Worm (Caenorhabditis elegans) whole organism, L4 larva: ENCODE measurements around the gene zfp-1.

Source experiments
- F37D6.2 ChIP-seq: sonication (generic microtip); optimal IDR thresholded peaks from 2 replicates; lab custom pipeline; 2016; ENCODE audit warnings: mild to moderate bottlenecking, missing genetic modification characterization, missing compliant biosample characterization
- R02D3.7 ChIP-seq: fragments of 150-350 bp; sonication (generic microtip); optimal IDR thresholded peaks from 3 replicates; lab custom pipeline; 2014; ENCODE audit warnings: missing biosample characterization, missing genetic modification characterization
- Y48G9A.11 ChIP-seq: fragments of 200-800 bp; sonication (Bioruptor generic); IDR thresholded peaks from 2 replicates; pipeline ENCODE4 v1.3.6; 2022; ENCODE audit warnings: missing genetic modification reagents, missing genetic modification characterization, missing compliant biosample characterization
- Y5F2A.4 ChIP-seq: fragments of 200-800 bp; sonication (Bioruptor generic); optimal IDR thresholded peaks from 2 replicates; lab custom pipeline; 2018; ENCODE audit warnings: mild to moderate bottlenecking, missing genetic modification characterization, missing compliant biosample characterization
- attf-4 ChIP-seq: sonication (generic microtip); optimal IDR thresholded peaks from 3 replicates; lab custom pipeline; 2017; ENCODE audit warnings: missing biosample characterization, missing genetic modification characterization
- ceh-20 ChIP-seq: fragments of 200-800 bp; sonication (Bioruptor generic); IDR thresholded peaks from 2 replicates; pipeline ENCODE4 v1.3.6; 2022; ENCODE audit warnings: missing genetic modification reagents, missing genetic modification characterization, missing compliant biosample characterization
- ceh-32 ChIP-seq: sonication (generic microtip); optimal IDR thresholded peaks from 2 replicates; lab custom pipeline; 2016; ENCODE audit warnings: mild to moderate bottlenecking, missing genetic modification characterization, missing compliant biosample characterization; ENCODE audit not compliant: poor library complexity
- ceh-44 ChIP-seq: fragments of 200-800 bp; sonication (Bioruptor generic); IDR thresholded peaks from 2 replicates; pipeline ENCODE4 v1.3.6; 2022; ENCODE audit warnings: missing genetic modification reagents, missing genetic modification characterization, missing compliant biosample characterization
- ceh-62 ChIP-seq: sonication (generic microtip); optimal IDR thresholded peaks from 2 replicates; lab custom pipeline; 2017; ENCODE audit warnings: missing biosample characterization, missing genetic modification characterization
- daf-12 ChIP-seq: fragments of 150-350 bp; optimal IDR thresholded peaks from 2 replicates; lab custom pipeline; 2014; ENCODE audit warnings: missing biosample characterization, missing genetic modification reagents, missing genetic modification characterization
- daf-16 ChIP-seq, 3 experiments: sonication (generic microtip); optimal IDR thresholded peaks; 2 replicates each; lab custom pipeline; 2016 to 2017; ENCODE audit warnings: missing genetic modification characterization in 3 of 3, missing genetic modification reagents in 3 of 3, mild to moderate bottlenecking in 2 of 3, missing compliant biosample characterization in 2 of 3, missing biosample characterization in 1 of 3, moderate library complexity in 1 of 3
- dmd-6 ChIP-seq: fragments of 200-800 bp; sonication (Bioruptor generic); IDR thresholded peaks from 2 replicates; pipeline ENCODE4 v1.3.6; 2022; ENCODE audit warnings: missing genetic modification reagents, missing genetic modification characterization, missing compliant biosample characterization
- dve-1 ChIP-seq: sonication (generic microtip); optimal IDR thresholded peaks from 2 replicates; lab custom pipeline; 2017; ENCODE audit warnings: antibody characterized with exemption, mild to moderate bottlenecking, missing genetic modification characterization, missing compliant biosample characterization; ENCODE audit not compliant: insufficient read depth
- egl-27 ChIP-seq: sonication (generic microtip); optimal IDR thresholded peaks from 3 replicates; lab custom pipeline; 2017; ENCODE audit warnings: missing biosample characterization, missing genetic modification reagents, missing genetic modification characterization
- egl-43 ChIP-seq: fragments of 200-800 bp; sonication (Bioruptor generic); IDR thresholded peaks from 2 replicates; pipeline ENCODE4 v1.3.6; 2022; ENCODE audit warnings: missing genetic modification reagents, missing genetic modification characterization, missing compliant biosample characterization
- fos-1 ChIP-seq: fragments of 150-350 bp; optimal IDR thresholded peaks from 2 replicates; lab custom pipeline; 2014; ENCODE audit warnings: missing biosample characterization, missing genetic modification characterization
- hif-1 ChIP-seq, 2 experiments: sonication (generic microtip); optimal IDR thresholded peaks; 2 replicates each; lab custom pipeline; 2016 to 2017; ENCODE audit warnings: missing compliant biosample characterization in 2 of 2, missing genetic modification characterization in 2 of 2, missing genetic modification reagents in 2 of 2, missing genotype in 2 of 2, mild to moderate bottlenecking in 1 of 2
- hlh-11 ChIP-seq: fragments of 200-800 bp; sonication (Bioruptor generic); optimal IDR thresholded peaks from 2 replicates; lab custom pipeline; 2018; ENCODE audit warnings: mild to moderate bottlenecking, missing genetic modification characterization, missing compliant biosample characterization
- hlh-30 ChIP-seq: sonication (generic microtip); optimal IDR thresholded peaks from 2 replicates; lab custom pipeline; 2017; ENCODE audit warnings: antibody characterized with exemption, mild to moderate bottlenecking, missing genetic modification characterization, missing compliant biosample characterization; ENCODE audit not compliant: insufficient read depth
- hmg-1.1 ChIP-seq: fragments of 200-800 bp; sonication (Bioruptor generic); IDR thresholded peaks from 2 replicates; pipeline ENCODE4 v1.3.6; 2022; ENCODE audit warnings: missing genetic modification reagents, missing genetic modification characterization, missing compliant biosample characterization
- lin-13 ChIP-seq: fragments of 150-350 bp; optimal IDR thresholded peaks from 2 replicates; lab custom pipeline; 2014; ENCODE audit warnings: missing biosample characterization, missing genetic modification reagents, missing genetic modification characterization
- madf-5 ChIP-seq, 2 experiments: fragments of 200-800 bp; sonication (Bioruptor generic); IDR thresholded peaks; 2 replicates each; pipeline ENCODE4 v1.3.6; 2022; ENCODE audit warnings: missing compliant biosample characterization in 2 of 2, missing genetic modification characterization in 2 of 2
- mdl-1 ChIP-seq, 2 experiments: fragments of 150-350 bp in 1 of 2; sonication (generic microtip) in 1 of 2; optimal IDR thresholded peaks; 2 replicates each; lab custom pipeline; 2014 to 2017; ENCODE audit warnings: missing biosample characterization in 2 of 2, missing genetic modification characterization in 2 of 2
- mdt-29 ChIP-seq: fragments of 200-800 bp; sonication (Bioruptor generic); IDR thresholded peaks from 2 replicates; pipeline ENCODE4 v1.3.6; 2022; ENCODE audit warnings: missing genetic modification reagents, missing genetic modification characterization, missing compliant biosample characterization
- mes-2 ChIP-seq: sonication (generic microtip); optimal IDR thresholded peaks from 2 replicates; lab custom pipeline; 2016; ENCODE audit warnings: missing genotype, mild to moderate bottlenecking, missing genetic modification characterization, missing compliant biosample characterization; ENCODE audit not compliant: poor library complexity, severe bottlenecking
- mxl-2 ChIP-seq: fragments of 200-800 bp; sonication (Bioruptor generic); conservative IDR thresholded peaks from 2 replicates; pipeline ENCODE4 v1.3.6; 2022; ENCODE audit warnings: missing genetic modification reagents, missing genetic modification characterization, missing compliant biosample characterization
- nhr-10 ChIP-seq: fragments of 150-350 bp; optimal IDR thresholded peaks from 2 replicates; lab custom pipeline; 2014; ENCODE audit warnings: missing biosample characterization, missing genetic modification characterization
- nhr-102 ChIP-seq: sonication (generic microtip); optimal IDR thresholded peaks from 2 replicates; lab custom pipeline; 2016; ENCODE audit warnings: mild to moderate bottlenecking, missing genetic modification characterization, moderate library complexity, missing compliant biosample characterization
- nhr-11 ChIP-seq: fragments of 150-350 bp; optimal IDR thresholded peaks from 2 replicates; lab custom pipeline; 2014; ENCODE audit warnings: missing biosample characterization, missing genetic modification characterization
- nhr-237 ChIP-seq: sonication (generic microtip); optimal IDR thresholded peaks from 2 replicates; lab custom pipeline; 2017; ENCODE audit warnings: missing biosample characterization, missing genetic modification characterization
- nhr-25 ChIP-seq: sonication (generic microtip); optimal IDR thresholded peaks from 2 replicates; lab custom pipeline; 2017; ENCODE audit warnings: missing genetic modification characterization, mild to moderate bottlenecking, missing compliant biosample characterization, antibody characterized with exemption, moderate library complexity, borderline replicate concordance; ENCODE audit not compliant: insufficient read depth
- nhr-41 ChIP-seq: fragments of 200-800 bp; sonication (Bioruptor generic); IDR thresholded peaks from 2 replicates; pipeline ENCODE4 v1.3.6; 2022; ENCODE audit warnings: missing genetic modification reagents, missing genetic modification characterization, missing compliant biosample characterization
- nhr-42 ChIP-seq: fragments of 200-800 bp; sonication (Bioruptor generic); IDR thresholded peaks from 2 replicates; pipeline ENCODE4 v1.3.6; 2022; ENCODE audit warnings: missing genetic modification characterization, missing compliant biosample characterization
- pha-4 ChIP-seq, 2 experiments: fragments of 150-350 bp in 1 of 2; fragments of 200-800 bp in 1 of 2; sonication (Bioruptor generic) in 1 of 2; IDR thresholded peaks in 1 of 2; optimal IDR thresholded peaks in 1 of 2; 2 replicates each; pipeline versions ENCODE4 v1.3.6 to Lab custom; 2014 to 2022; ENCODE audit warnings: missing genetic modification characterization in 2 of 2, missing genetic modification reagents in 2 of 2, missing biosample characterization in 1 of 2, missing compliant biosample characterization in 1 of 2
- pqm-1 ChIP-seq: sonication (generic microtip); optimal IDR thresholded peaks from 2 replicates; lab custom pipeline; 2017; ENCODE audit warnings: missing biosample characterization, missing genetic modification characterization
- rbr-2 ChIP-seq: sonication (generic microtip); optimal IDR thresholded peaks from 2 replicates; lab custom pipeline; 2016; ENCODE audit warnings: missing genotype, missing genetic modification characterization, missing compliant biosample characterization
- snpc-1.2 ChIP-seq: fragments of 200-800 bp; sonication (Bioruptor generic); IDR thresholded peaks from 2 replicates; pipeline ENCODE4 v1.3.6; 2022; ENCODE audit warnings: missing genetic modification reagents, missing genetic modification characterization, missing compliant biosample characterization
- snpc-4 ChIP-seq: fragments of 150-350 bp; optimal IDR thresholded peaks from 2 replicates; lab custom pipeline; 2014; ENCODE audit warnings: missing biosample characterization, missing genetic modification characterization
- spr-3 ChIP-seq: fragments of 200-800 bp; sonication (Bioruptor generic); optimal IDR thresholded peaks from 2 replicates; lab custom pipeline; 2018; ENCODE audit warnings: mild to moderate bottlenecking, missing genetic modification characterization, missing compliant biosample characterization
- unc-130 ChIP-seq: sonication (generic microtip); optimal IDR thresholded peaks from 2 replicates; lab custom pipeline; 2016; ENCODE audit warnings: missing genetic modification reagents, missing genetic modification characterization, missing compliant biosample characterization
- unc-39 ChIP-seq: sonication (generic microtip); optimal IDR thresholded peaks from 2 replicates; lab custom pipeline; 2017; ENCODE audit warnings: missing biosample characterization, missing genetic modification characterization
- zfp-2 ChIP-seq: sonication (generic microtip); optimal IDR thresholded peaks from 2 replicates; lab custom pipeline; 2016; ENCODE audit warnings: mild to moderate bottlenecking, missing genetic modification characterization, missing compliant biosample characterization
- zip-2 ChIP-seq: fragments of 150-350 bp; optimal IDR thresholded peaks from 2 replicates; lab custom pipeline; 2014; ENCODE audit warnings: missing biosample characterization, missing genetic modification characterization
- ztf-7 ChIP-seq: fragments of 150-350 bp; optimal IDR thresholded peaks from 2 replicates; lab custom pipeline; 2014; ENCODE audit warnings: missing biosample characterization, missing genetic modification characterization

zfp-1 gene

DNA sequence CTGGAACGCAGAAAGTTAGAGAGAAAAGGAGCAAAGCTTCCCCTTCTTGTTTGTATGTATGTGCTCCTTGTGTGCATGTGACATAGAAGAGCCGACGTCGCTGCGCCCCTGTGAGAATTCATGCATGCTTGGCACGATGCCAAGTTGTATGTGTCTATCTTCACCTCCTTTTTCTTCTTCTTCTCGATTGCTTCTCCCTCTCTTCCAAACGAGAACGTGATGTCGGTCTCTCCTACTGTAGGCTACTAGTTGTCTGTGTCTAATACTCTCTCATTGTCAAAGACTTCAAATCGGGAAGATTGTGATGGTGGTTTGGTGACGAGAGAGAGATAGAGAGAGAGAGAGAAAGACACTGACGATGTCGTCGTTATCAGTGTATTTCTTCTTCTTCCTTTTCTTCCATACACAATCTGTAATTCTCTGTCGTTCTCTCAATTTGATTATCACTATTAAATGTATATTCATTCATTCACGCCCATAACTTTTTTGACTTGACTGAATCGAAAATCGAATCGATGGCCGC lies 5.9 kb downstream of the zfp-1 start (continued):
- peak; percentile 54; the same call in 1 of the 2 replicates for TF ChIP-seq nhr-41
- no peak for TF ChIP-seq fos-1 (tag; lab: Kevin White, UChicago)
- peak in 1 of 2 experiments; percentile 12 for TF ChIP-seq daf-16 (GFP tag; optimal IDR thresholded peaks at IDR 0.05; lab: Kevin White, UChicago)
- peak; percentile 79 for TF ChIP-seq daf-16 (tag; optimal IDR thresholded peaks at IDR 0.05; lab: Kevin White, UChicago)
- peak; percentile 17; the same call in 1 of the 2 replicates for TF ChIP-seq pha-4 (GFP tag; IDR thresholded peaks at IDR 0.05; lab: Robert Waterston, UW)
- no peak for TF ChIP-seq pha-4 (tag; optimal IDR thresholded peaks at IDR 0.05; lab: Kevin White, UChicago)
- TF ChIP-seq rbr-2 (tag; lab: Kevin White, UChicago), result peak; percentile 92
- no peak for TF ChIP-seq ceh-62 (tag; lab: Kevin White, UChicago)
- peak; percentile 19 for TF ChIP-seq attf-4 (tag; lab: Kevin White, UChicago)
- TF ChIP-seq nhr-25 (tag; lab: Kevin White, UChicago), result peak; percentile 8
- no peak for TF ChIP-seq mxl-2
- peak; percentile 97 for TF ChIP-seq dve-1 (tag; lab: Kevin White, UChicago)
- no peak for TF ChIP-seq snpc-4 (tag; lab: Kevin White, UChicago)
- TF ChIP-seq ceh-32 (tag; lab: Kevin White, UChicago), result no peak

DNA sequence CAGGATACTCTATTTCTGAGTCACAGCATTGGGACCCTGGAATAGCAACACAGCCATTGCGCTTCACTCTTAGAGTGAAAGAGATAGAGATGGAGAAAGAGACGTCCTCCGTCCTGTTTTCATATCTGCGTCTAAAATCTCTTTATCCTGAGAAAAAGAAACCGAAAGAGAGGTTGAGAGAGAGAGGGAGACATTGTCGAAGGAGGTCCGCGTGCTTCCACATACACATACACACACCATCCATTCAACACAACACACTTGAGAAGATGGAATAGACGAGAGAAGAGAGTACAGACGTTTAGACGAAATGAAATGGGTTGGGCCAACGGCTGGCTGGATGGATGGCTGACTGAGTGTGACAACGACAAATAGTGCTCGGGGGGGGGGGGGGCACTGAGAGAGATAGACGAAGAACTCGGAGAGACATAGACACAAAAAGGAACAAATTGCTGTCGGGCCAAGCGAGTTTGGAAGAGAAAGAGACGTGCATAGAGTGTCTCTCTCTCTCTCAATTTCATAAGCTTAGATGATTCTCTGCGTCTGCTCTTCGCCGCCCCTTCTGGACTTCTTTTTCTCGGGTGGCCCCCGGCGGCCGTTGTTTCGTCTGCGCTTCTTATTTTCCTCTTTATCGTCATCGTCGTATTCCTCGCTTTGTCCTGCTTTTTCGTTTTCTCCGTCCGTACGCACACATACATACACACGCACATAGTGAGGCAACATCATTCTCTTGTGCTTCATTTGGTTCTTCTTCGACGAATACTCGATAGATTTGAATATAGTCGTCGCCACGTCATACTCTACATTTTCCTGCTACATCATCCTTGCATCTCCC lies 8.8 kb downstream of the zfp-1 start, which contains the start of gene F54F2.6:
TSS of gene F54F2.6 (minus strand) at position 738 of the 832 bp plus-strand sequence.
- TF ChIP-seq ztf-7 (tag; lab: Kevin White, UChicago), result no peak
- TF ChIP-seq zfp-2 (tag; lab: Kevin White, UChicago), result no peak
- TF ChIP-seq madf-5 (GFP tag; IDR thresholded peaks at IDR 0.05; lab: Robert Waterston, UW), result no peak
- TF ChIP-seq zip-2 (tag; lab: Kevin White, UChicago), result peak; percentile 25
- no peak for TF ChIP-seq attf-4 (tag; lab: Kevin White, UChicago)
- TF ChIP-seq ceh-62 (tag; lab: Kevin White, UChicago), result no peak
- TF ChIP-seq ceh-44 (GFP tag; lab: Robert Waterston, UW), result no peak
- peak; percentile 25 for TF ChIP-seq nhr-102 (tag; lab: Kevin White, UChicago)
- peak; percentile 95 for TF ChIP-seq hlh-30 (tag; lab: Kevin White, UChicago)
- no peak for TF ChIP-seq R02D3.7 (tag; lab: Kevin White, UChicago)
- TF ChIP-seq unc-39 (tag; lab: Kevin White, UChicago), result no peak
- TF ChIP-seq hmg-1.1 (GFP tag; lab: Robert Waterston, UW), result peak; percentile 77
- TF ChIP-seq F37D6.2, result peak; percentile 90
- TF ChIP-seq nhr-237, result peak; percentile 13
- TF ChIP-seq lin-13, result peak; percentile 57
- peak; percentile 81 for TF ChIP-seq nhr-11
- peak; percentile 78 for TF ChIP-seq dmd-6
- TF ChIP-seq daf-16 (GFP tag; optimal IDR thresholded peaks at IDR 0.05; lab: Kevin White, UChicago), result peak; percentile 20 to 93
- TF ChIP-seq daf-16 (tag; optimal IDR thresholded peaks at IDR 0.05; lab: Kevin White, UChicago), result peak; percentile 8
- peak; percentile 65 to 85 for TF ChIP-seq hif-1 (tag; optimal IDR thresholded peaks at IDR 0.05; lab: Kevin White, UChicago)
- peak; percentile 86 for TF ChIP-seq ceh-20 (GFP tag; lab: Robert Waterston, UW)
- TF ChIP-seq ceh-32 (tag; lab: Kevin White, UChicago), result peak; percentile 12
- TF ChIP-seq mdt-29 (GFP tag; lab: Robert Waterston, UW), result no peak; the same call in 1 of the 2 replicates
- TF ChIP-seq nhr-25 (tag; lab: Kevin White, UChicago), result peak; percentile 10
- TF ChIP-seq egl-27 (tag; lab: Kevin White, UChicago), result no peak
- TF ChIP-seq mes-2 (tag; lab: Kevin White, UChicago), result peak; percentile 69
- no peak for TF ChIP-seq snpc-1.2 (GFP tag; lab: Robert Waterston, UW)
- TF ChIP-seq nhr-42 (GFP tag; lab: Robert Waterston, UW), result no peak
- TF ChIP-seq spr-3, result peak; percentile 10
- no peak for TF ChIP-seq Y5F2A.4
- TF ChIP-seq nhr-10 (tag; lab: Kevin White, UChicago), result peak; percentile 15
- peak; percentile 69 to 98 for TF ChIP-seq mdl-1 (tag; optimal IDR thresholded peaks at IDR 0.05; lab: Kevin White, UChicago)
- no peak for TF ChIP-seq unc-130 (GFP tag; lab: Kevin White, UChicago)
- peak; percentile 98 for TF ChIP-seq hlh-11 (tag; lab: Kevin White, UChicago)
- TF ChIP-seq egl-43 (GFP tag; lab: Robert Waterston, UW), result peak; percentile 79
- TF ChIP-seq daf-12, result no peak
- TF ChIP-seq pqm-1 (tag; lab: Kevin White, UChicago), result peak; percentile 35
- TF ChIP-seq Y48G9A.11, result no peak
